Fruit fly (Drosophila melanogaster) whole organism, adult: ENCODE data around the gene M1BP.

Experiments used
- CG12768 ChIP-seq: fragments of 200-800 bp; sonication (Bioruptor generic); optimal IDR thresholded peaks from 2 replicates; lab custom pipeline; 2017; ENCODE audit warnings: missing biosample characterization, missing genetic modification characterization, mild to moderate bottlenecking, moderate library complexity, missing genetic modification reagents
- CG7045 ChIP-seq: fragments of 200-800 bp; sonication (Bioruptor generic); optimal IDR thresholded peaks from 2 replicates; lab custom pipeline; 2017; ENCODE audit warnings: missing biosample characterization, mild to moderate bottlenecking, missing genetic modification characterization
- CG7101 ChIP-seq: fragments of 200-800 bp; sonication (Bioruptor generic); optimal IDR thresholded peaks from 2 replicates; lab custom pipeline; 2018; ENCODE audit warnings: missing biosample characterization, mild to moderate bottlenecking, missing genetic modification characterization, moderate library complexity
- Clk ChIP-seq: fragments of 200-800 bp; sonication (Bioruptor generic); optimal IDR thresholded peaks from 2 replicates; lab custom pipeline; 2017; ENCODE audit warnings: missing biosample characterization, missing genetic modification characterization
- cnc ChIP-seq, 2 experiments: fragments of >200 bp; optimal IDR thresholded peaks; 2 replicates each; lab custom pipeline; 2017

- no peak for TF ChIP-seq Clk (GFP tag; lab: Kevin White, UChicago)
- TF ChIP-seq CG12768 (GFP tag; lab: Kevin White, UChicago): no peak
- TF ChIP-seq cnc (optimal IDR thresholded peaks at IDR 0.05; lab: Kevin White, UChicago): no peak
- TF ChIP-seq CG7101 (tag; lab: Kevin White, UChicago): no peak
- no peak for TF ChIP-seq CG7045 (GFP tag; lab: Kevin White, UChicago)
These were observed 8.6 kb upstream of the M1BP start for dm6 chr3R:8740118-8740517.
